Worm (Caenorhabditis elegans): ENCODE data around the gene T06D4.1.

The T06D4.1 gene

DNA sequence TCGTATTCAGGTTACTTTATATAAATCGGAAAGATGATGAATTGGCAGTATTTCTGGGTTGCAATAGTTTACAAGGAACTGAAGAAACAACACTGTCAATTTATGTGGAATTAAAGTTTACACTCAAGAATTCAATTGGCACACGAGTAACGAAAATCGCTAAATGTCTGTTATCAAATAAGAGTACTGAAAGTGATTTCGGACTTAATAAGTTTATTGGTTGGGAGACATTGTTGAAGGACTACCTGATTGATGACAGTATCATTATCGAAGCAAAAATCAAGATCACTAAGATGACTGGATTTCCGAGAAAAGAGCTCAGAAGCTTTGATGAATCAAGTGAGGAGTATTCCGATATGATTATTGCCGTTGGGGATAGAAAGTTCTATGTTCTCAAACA is 6.3 kb upstream of the T06D4.1 start:
- no peak for TF ChIP-seq cog-1 (tag; optimal IDR thresholded peaks at IDR 0.05)
- TF ChIP-seq ztf-23 (GFP tag; IDR thresholded peaks at IDR 0.05) = no peak
- TF ChIP-seq med-1 (GFP tag; optimal IDR thresholded peaks at IDR 0.05; ENCODE audit: insufficient read depth) = no peak
- no peak for TF ChIP-seq flt-1 (GFP tag; IDR thresholded peaks at IDR 0.05)
- no peak for TF ChIP-seq T22C8.4 (GFP tag; IDR thresholded peaks at IDR 0.05)
- TF ChIP-seq ref-1 (GFP tag; conservative IDR thresholded peaks at IDR 0.05) = no peak
- TF ChIP-seq ztf-29 (GFP tag; IDR thresholded peaks at IDR 0.05) = no peak
- no peak for TF ChIP-seq tab-1 (GFP tag; IDR thresholded peaks at IDR 0.05)
- TF ChIP-seq klf-2 (GFP tag; conservative IDR thresholded peaks at IDR 0.05) = no peak

DNA sequence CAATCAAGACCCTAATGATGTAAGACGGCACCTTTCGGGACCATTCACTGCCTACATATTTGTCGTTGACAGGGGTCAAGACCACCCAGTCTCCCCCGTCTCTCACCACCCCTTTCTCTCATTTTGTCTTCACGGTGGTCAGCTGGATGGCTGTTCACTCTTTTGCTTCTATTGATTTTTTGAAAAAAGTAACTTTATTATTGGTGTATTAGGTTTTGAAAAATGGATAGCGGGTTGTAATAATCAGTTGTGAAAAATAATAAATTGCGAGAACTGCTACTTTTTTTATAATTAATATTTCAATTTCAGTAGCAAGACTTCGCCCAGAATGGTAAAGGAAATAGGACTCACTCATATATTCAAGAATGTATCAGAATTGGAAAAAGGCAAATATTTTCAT is 4.8 kb upstream of the T06D4.1 start, which contains the start of gene bath-9:
Gene bath-9, plus strand, starts transcription at position 301 of the 400 bp plus-strand sequence.
- TF ChIP-seq ref-1 (GFP tag; conservative IDR thresholded peaks at IDR 0.05) = no peak

DNA sequence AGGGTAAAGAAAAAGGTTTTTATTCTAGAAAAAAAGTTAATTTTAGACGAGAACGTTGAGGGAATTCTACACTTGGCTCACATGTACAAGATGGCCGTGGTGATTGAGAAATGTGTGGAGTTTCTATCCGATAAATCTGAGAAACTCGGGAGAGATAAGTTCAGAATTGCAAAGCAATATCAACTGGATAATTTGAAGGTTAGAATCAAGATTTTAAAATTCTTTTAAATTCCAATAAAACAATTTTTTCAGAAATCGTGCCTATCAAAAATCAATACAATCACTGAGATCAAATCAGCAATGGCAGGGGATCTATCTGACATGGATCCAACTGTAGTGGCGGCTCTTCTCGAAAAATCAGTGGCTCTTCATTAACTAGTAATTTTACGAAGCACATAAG is 3.4 kb upstream of the T06D4.1 start, which contains the start of gene Y49F6C.2:
Gene Y49F6C.2, plus strand, starts transcription at position 301 of the 400 bp plus-strand sequence.
- no peak for TF ChIP-seq cog-1 (tag; optimal IDR thresholded peaks at IDR 0.05)
- no peak for TF ChIP-seq klf-2 (GFP tag; conservative IDR thresholded peaks at IDR 0.05)
- TF ChIP-seq ztf-23 (GFP tag; IDR thresholded peaks at IDR 0.05) = no peak
- no peak for TF ChIP-seq ztf-29 (GFP tag; IDR thresholded peaks at IDR 0.05)
- no peak for TF ChIP-seq ref-1 (GFP tag; conservative IDR thresholded peaks at IDR 0.05)
- TF ChIP-seq flt-1 (GFP tag; IDR thresholded peaks at IDR 0.05) = no peak
- no peak for TF ChIP-seq med-1 (GFP tag; optimal IDR thresholded peaks at IDR 0.05; ENCODE audit: insufficient read depth)
- TF ChIP-seq T22C8.4 (GFP tag; IDR thresholded peaks at IDR 0.05) = no peak
- no peak for TF ChIP-seq tab-1 (GFP tag; IDR thresholded peaks at IDR 0.05)

DNA sequence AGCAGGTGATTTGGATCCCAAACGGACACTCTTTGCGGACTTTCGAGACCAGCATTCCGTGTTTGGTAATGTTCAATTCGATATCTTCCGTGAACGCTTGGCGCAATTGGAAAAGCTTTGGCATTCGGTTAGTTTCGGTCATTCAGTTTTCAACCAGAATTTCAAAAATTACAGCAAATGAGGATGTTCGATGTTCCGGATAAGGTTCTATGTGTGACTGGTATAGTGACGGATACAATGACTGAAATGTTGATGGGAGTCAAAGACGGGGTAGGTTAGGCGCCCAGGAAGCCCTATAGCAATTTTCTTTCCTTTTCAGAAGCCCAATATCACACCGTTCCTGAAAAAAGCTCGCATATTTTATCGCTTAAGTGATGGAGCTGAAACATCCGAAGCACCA is 1.5 kb downstream of the T06D4.1 start:
- TF ChIP-seq cog-1 (tag; optimal IDR thresholded peaks at IDR 0.05) = no peak
- no peak for TF ChIP-seq tab-1 (GFP tag; IDR thresholded peaks at IDR 0.05)
- no peak for TF ChIP-seq T22C8.4 (GFP tag; IDR thresholded peaks at IDR 0.05)
- no peak for TF ChIP-seq ztf-29 (GFP tag; IDR thresholded peaks at IDR 0.05)
- no peak for TF ChIP-seq ref-1 (GFP tag; conservative IDR thresholded peaks at IDR 0.05)
- no peak for TF ChIP-seq med-1 (GFP tag; optimal IDR thresholded peaks at IDR 0.05; ENCODE audit: insufficient read depth)
- no peak for TF ChIP-seq ztf-23 (GFP tag; IDR thresholded peaks at IDR 0.05)
- TF ChIP-seq flt-1 (GFP tag; IDR thresholded peaks at IDR 0.05) = no peak
- no peak for TF ChIP-seq klf-2 (GFP tag; conservative IDR thresholded peaks at IDR 0.05)

DNA sequence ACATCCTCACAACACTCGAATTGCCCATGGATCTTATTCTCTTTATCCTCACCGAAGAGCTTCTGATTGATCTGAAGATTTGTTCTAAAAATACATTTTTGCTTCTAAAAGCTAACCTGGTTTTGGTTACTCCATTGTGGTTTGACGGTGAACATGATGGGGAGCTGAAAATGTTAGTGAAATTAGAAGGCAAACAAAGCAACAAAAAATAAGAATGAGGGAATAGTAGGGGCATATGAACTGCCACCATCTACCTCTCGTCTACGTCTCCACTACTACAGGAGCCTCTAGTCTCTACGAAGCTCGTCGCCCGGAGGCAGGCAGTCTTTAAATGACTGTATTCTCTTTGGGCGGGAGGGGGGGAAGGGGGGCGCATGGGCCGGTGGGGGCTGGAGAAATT is 4.1 kb downstream of the T06D4.1 start, which contains the start of gene T06D4.2:
Gene T06D4.2, minus strand, starts transcription at position 170 of the 400 bp plus-strand sequence.
- TF ChIP-seq tab-1 (GFP tag; IDR thresholded peaks at IDR 0.05) = no peak
- TF ChIP-seq flt-1 (GFP tag; IDR thresholded peaks at IDR 0.05) = no peak
- TF ChIP-seq cog-1 (tag; optimal IDR thresholded peaks at IDR 0.05) = no peak
- TF ChIP-seq med-1 (GFP tag; optimal IDR thresholded peaks at IDR 0.05; ENCODE audit: insufficient read depth) = no peak
- TF ChIP-seq ztf-23 (GFP tag; IDR thresholded peaks at IDR 0.05) = no peak
- no peak for TF ChIP-seq ztf-29 (GFP tag; IDR thresholded peaks at IDR 0.05)
- TF ChIP-seq T22C8.4 (GFP tag; IDR thresholded peaks at IDR 0.05) = no peak
- TF ChIP-seq klf-2 (GFP tag; conservative IDR thresholded peaks at IDR 0.05) = no peak
- no peak for TF ChIP-seq ref-1 (GFP tag; conservative IDR thresholded peaks at IDR 0.05)

DNA sequence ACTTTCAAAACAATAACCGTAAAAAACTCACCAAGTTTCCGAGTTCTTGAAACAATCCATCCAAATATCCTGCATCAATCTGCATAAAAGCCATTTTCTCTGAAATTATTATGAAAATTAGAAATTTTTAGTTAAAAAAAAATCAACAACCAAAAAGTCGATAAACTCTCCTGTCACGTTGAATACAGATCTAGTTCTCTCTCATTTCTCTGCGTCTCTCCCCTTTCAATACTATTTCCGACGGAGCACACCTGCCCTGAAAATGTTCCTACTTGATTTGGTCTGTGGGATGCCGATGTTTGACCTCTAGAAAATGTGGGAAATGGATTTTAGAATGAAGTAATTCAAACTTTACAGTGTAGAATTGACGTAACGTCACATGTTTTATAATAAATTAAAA is 5.9 kb downstream of the T06D4.1 start, which contains the start of gene T06D4.6:
Gene T06D4.6, minus strand, starts transcription at position 101 of the 400 bp plus-strand sequence.
- TF ChIP-seq flt-1 (GFP tag; IDR thresholded peaks at IDR 0.05) = no peak
- no peak for TF ChIP-seq ztf-29 (GFP tag; IDR thresholded peaks at IDR 0.05)
- no peak for TF ChIP-seq cog-1 (tag; optimal IDR thresholded peaks at IDR 0.05)
- no peak for TF ChIP-seq klf-2 (GFP tag; conservative IDR thresholded peaks at IDR 0.05)
- no peak for TF ChIP-seq med-1 (GFP tag; optimal IDR thresholded peaks at IDR 0.05; ENCODE audit: insufficient read depth)
- no peak for TF ChIP-seq tab-1 (GFP tag; IDR thresholded peaks at IDR 0.05)
- TF ChIP-seq T22C8.4 (GFP tag; IDR thresholded peaks at IDR 0.05) = no peak
- no peak for TF ChIP-seq ref-1 (GFP tag; conservative IDR thresholded peaks at IDR 0.05)
- TF ChIP-seq ztf-23 (GFP tag; IDR thresholded peaks at IDR 0.05) = no peak

DNA sequence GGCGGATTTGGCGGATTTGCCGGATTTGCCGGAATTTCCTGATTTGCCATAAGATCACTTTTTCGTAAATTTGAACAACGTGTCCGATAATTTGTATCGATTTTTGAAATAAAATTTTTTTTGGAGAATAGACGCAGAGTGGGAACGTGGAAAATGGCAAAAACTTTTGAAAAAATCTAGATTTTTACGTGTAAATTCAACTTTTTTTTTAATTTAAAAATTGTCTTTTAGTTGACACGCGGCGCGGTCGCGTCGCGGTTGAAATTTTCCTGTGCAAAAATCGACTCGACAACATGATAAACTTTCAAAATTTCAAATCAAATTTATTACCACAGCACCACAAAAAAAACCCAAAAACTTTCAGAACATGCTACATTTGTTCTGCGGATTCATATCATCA is 13.9 kb downstream of the T06D4.1 start, which contains the start of gene nep-20:
Gene nep-20, minus strand, starts transcription at position 101 of the 400 bp plus-strand sequence.
- TF ChIP-seq T22C8.4 (GFP tag; IDR thresholded peaks at IDR 0.05) = no peak

DNA sequence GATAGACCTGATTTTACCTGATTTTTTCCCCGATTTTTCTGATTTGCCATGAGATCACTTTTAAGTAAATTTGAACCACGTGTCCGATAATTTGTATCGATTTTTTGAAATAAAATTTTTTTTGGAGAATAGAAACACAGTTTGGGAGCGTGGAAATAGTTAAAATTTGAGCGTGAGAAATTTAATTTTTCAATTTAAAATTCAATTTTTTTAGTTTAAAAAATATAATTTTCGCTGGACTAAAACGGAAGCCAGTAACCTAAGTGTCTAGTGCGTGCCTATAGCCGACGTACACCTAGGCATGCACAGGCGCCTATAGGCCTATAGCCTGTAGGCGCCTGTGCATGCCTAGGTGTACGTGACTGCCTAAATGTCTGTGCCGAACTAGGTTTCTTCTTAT is 17.6 kb downstream of the T06D4.1 start, which contains the start of gene nep-9:
Gene nep-9, minus strand, starts transcription at position 101 of the 400 bp plus-strand sequence.
- no peak for TF ChIP-seq T22C8.4 (GFP tag; IDR thresholded peaks at IDR 0.05)
- no peak for TF ChIP-seq tab-1 (GFP tag; IDR thresholded peaks at IDR 0.05)
- TF ChIP-seq med-1 (GFP tag; optimal IDR thresholded peaks at IDR 0.05; ENCODE audit: insufficient read depth) = no peak
- TF ChIP-seq cog-1 (tag; optimal IDR thresholded peaks at IDR 0.05) = no peak

DNA sequence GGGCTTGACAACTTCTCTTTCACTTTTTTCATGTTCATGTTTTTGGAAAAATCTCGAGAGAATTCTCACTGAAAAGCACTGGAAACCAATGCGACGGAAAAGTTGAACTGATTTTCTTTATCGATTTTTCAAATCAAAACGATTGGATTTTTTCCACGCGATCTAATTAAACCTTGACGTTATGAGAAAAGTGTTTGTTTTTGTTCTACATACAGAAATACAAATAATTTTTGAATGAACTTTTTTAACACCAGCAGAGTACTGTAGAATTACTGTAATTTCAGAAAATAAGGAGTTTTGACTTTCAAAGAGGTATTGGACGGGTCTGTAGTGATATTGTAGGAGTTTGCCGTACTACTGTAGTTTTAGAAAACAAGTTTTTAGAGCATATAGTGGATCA is 21.2 kb downstream of the T06D4.1 start, which contains the start of gene nep-10:
Gene nep-10, minus strand, starts transcription at position 101 of the 400 bp plus-strand sequence.
- TF ChIP-seq cog-1 (tag; optimal IDR thresholded peaks at IDR 0.05) (no peak), ztf-29 (GFP tag; IDR thresholded peaks at IDR 0.05) (no peak), ztf-23 (GFP tag; IDR thresholded peaks at IDR 0.05) (no peak), med-1 (GFP tag; optimal IDR thresholded peaks at IDR 0.05; ENCODE audit: insufficient read depth) (no peak), tab-1 (GFP tag; IDR thresholded peaks at IDR 0.05) (no peak), flt-1 (GFP tag; IDR thresholded peaks at IDR 0.05) (no peak), T22C8.4 (GFP tag; IDR thresholded peaks at IDR 0.05) (no peak), ref-1 (GFP tag; conservative IDR thresholded peaks at IDR 0.05) (no peak), klf-2 (GFP tag; conservative IDR thresholded peaks at IDR 0.05) (no peak)

DNA sequence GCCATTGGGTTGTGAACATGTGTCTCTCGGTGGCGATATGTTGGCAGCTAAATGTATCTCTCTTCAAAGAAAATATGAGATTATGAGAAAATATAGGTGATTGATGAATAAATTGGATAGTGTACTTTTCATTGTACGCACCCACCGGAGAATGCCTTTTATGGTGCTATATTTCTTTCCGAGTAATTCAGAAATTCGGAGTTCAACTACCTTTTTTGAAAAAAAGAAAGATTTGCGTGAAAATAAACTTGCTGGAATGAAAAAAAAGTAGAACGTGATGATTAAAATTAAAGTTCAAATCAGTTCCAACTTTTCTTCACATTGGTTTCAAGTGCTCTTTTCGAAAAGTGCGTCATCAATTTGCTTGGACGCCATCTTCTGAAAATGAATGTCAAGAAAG is 21.9 kb downstream of the T06D4.1 start, which contains the start of gene nep-8:
Gene nep-8, plus strand, starts transcription at position 301 of the 400 bp plus-strand sequence.
- TF ChIP-seq ztf-23 (GFP tag; IDR thresholded peaks at IDR 0.05) (no peak), T22C8.4 (GFP tag; IDR thresholded peaks at IDR 0.05) (no peak), flt-1 (GFP tag; IDR thresholded peaks at IDR 0.05) (no peak), tab-1 (GFP tag; IDR thresholded peaks at IDR 0.05) (no peak)
